Worm (Caenorhabditis elegans) whole organism, L3 larva: ENCODE measurements around the gene unc-62.

Experiments
- R02D3.7 ChIP-seq: fragments of 150-350 bp; optimal IDR thresholded peaks from 2 replicates; lab custom pipeline; 2014; ENCODE audit warnings: missing biosample characterization, missing genetic modification characterization
- aly-2 ChIP-seq: fragments of 150-350 bp; optimal IDR thresholded peaks from 2 replicates; lab custom pipeline; 2014; ENCODE audit warnings: missing biosample characterization, missing genetic modification characterization
- ceh-16 ChIP-seq: sonication (generic microtip); optimal IDR thresholded peaks from 2 replicates; lab custom pipeline; 2017; ENCODE audit warnings: missing biosample characterization, missing genetic modification characterization
- ceh-28 ChIP-seq: fragments of 150-350 bp; optimal IDR thresholded peaks from 2 replicates; lab custom pipeline; 2014; ENCODE audit warnings: missing biosample characterization, missing genetic modification reagents, missing genetic modification characterization
- daf-12 ChIP-seq: fragments of 150-350 bp; optimal IDR thresholded peaks from 2 replicates; lab custom pipeline; 2014; ENCODE audit warnings: missing biosample characterization, missing genetic modification reagents, missing genetic modification characterization
- egl-5 ChIP-seq: fragments of 150-350 bp; optimal IDR thresholded peaks from 2 replicates; lab custom pipeline; 2017; ENCODE audit warnings: missing biosample characterization, missing genetic modification reagents, missing genetic modification characterization, inconsistent platforms
- elt-1 ChIP-seq: fragments of 150-350 bp; optimal IDR thresholded peaks from 2 replicates; lab custom pipeline; 2014; ENCODE audit warnings: missing biosample characterization, missing genetic modification characterization
- elt-2 ChIP-seq: sonication (generic microtip); optimal IDR thresholded peaks from 2 replicates; lab custom pipeline; 2016; ENCODE audit warnings: missing genetic modification reagents, mild to moderate bottlenecking, missing genetic modification characterization, missing compliant biosample characterization
- fkh-10 ChIP-seq: sonication (generic microtip); optimal IDR thresholded peaks from 2 replicates; lab custom pipeline; 2017; ENCODE audit warnings: missing biosample characterization, missing genetic modification reagents, missing genetic modification characterization
- fkh-2 ChIP-seq: fragments of 150-350 bp; optimal IDR thresholded peaks from 2 replicates; lab custom pipeline; 2014; ENCODE audit warnings: missing biosample characterization, missing genetic modification reagents, missing genetic modification characterization
- fos-1 ChIP-seq: fragments of 150-350 bp; optimal IDR thresholded peaks from 2 replicates; lab custom pipeline; 2014; ENCODE audit warnings: missing biosample characterization, missing genetic modification characterization
- jun-1 ChIP-seq: fragments of 150-350 bp; optimal IDR thresholded peaks from 2 replicates; lab custom pipeline; 2014; ENCODE audit warnings: missing biosample characterization, missing genetic modification reagents, missing genetic modification characterization
- lin-15B ChIP-seq: fragments of 150-350 bp; optimal IDR thresholded peaks from 2 replicates; lab custom pipeline; 2014; ENCODE audit warnings: missing biosample characterization, missing genetic modification characterization
- lin-39 ChIP-seq: fragments of 150-350 bp; optimal IDR thresholded peaks from 2 replicates; lab custom pipeline; 2018; ENCODE audit warnings: missing biosample characterization, missing genetic modification reagents, missing genetic modification characterization
- lsy-12 ChIP-seq: sonication (generic microtip); optimal IDR thresholded peaks from 2 replicates; lab custom pipeline; 2016; ENCODE audit warnings: mild to moderate bottlenecking, missing genetic modification characterization, missing compliant biosample characterization
- mml-1 ChIP-seq: fragments of 150-350 bp; sonication (generic microtip); optimal IDR thresholded peaks from 3 replicates; lab custom pipeline; 2014; ENCODE audit warnings: missing biosample characterization, missing genetic modification characterization
- nfya-1 ChIP-seq: sonication (generic microtip); optimal IDR thresholded peaks from 2 replicates; lab custom pipeline; 2017; ENCODE audit warnings: missing genetic modification characterization, mild to moderate bottlenecking, missing compliant biosample characterization, antibody characterized with exemption, moderate library complexity; ENCODE audit not compliant: insufficient read depth
- nhr-11 ChIP-seq: fragments of 150-350 bp; optimal IDR thresholded peaks from 2 replicates; lab custom pipeline; 2014; ENCODE audit warnings: missing biosample characterization, missing genetic modification characterization
- nhr-12 ChIP-seq: fragments of 150-350 bp; optimal IDR thresholded peaks from 2 replicates; lab custom pipeline; 2014; ENCODE audit warnings: missing biosample characterization, missing genetic modification characterization
- nhr-23 ChIP-seq: fragments of 150-350 bp; optimal IDR thresholded peaks from 2 replicates; lab custom pipeline; 2014; ENCODE audit warnings: missing biosample characterization, missing genetic modification reagents, missing genetic modification characterization
- nhr-25 ChIP-seq: sonication (generic microtip); optimal IDR thresholded peaks from 2 replicates; lab custom pipeline; 2017; ENCODE audit warnings: missing biosample characterization, missing genetic modification characterization
- nhr-28 ChIP-seq: fragments of 150-350 bp; optimal IDR thresholded peaks from 2 replicates; lab custom pipeline; 2014; ENCODE audit warnings: missing biosample characterization, missing genetic modification characterization
- nhr-77 ChIP-seq: fragments of 150-350 bp; optimal IDR thresholded peaks from 2 replicates; lab custom pipeline; 2014; ENCODE audit warnings: missing biosample characterization, missing genetic modification characterization
- pqm-1 ChIP-seq: fragments of 150-350 bp; optimal IDR thresholded peaks from 2 replicates; lab custom pipeline; 2017; ENCODE audit warnings: missing biosample characterization, missing genetic modification characterization, inconsistent platforms
- sea-2 ChIP-seq: fragments of 150-350 bp; sonication (generic microtip); optimal IDR thresholded peaks from 4 replicates; lab custom pipeline; 2014; ENCODE audit warnings: missing biosample characterization, missing genetic modification reagents, missing genetic modification characterization
- skn-1 ChIP-seq: fragments of 150-350 bp; optimal IDR thresholded peaks from 2 replicates; lab custom pipeline; 2014; ENCODE audit warnings: missing biosample characterization, missing genetic modification characterization
- snpc-4 ChIP-seq: fragments of 150-350 bp; optimal IDR thresholded peaks from 2 replicates; lab custom pipeline; 2014; ENCODE audit warnings: missing biosample characterization, missing genetic modification characterization
- tbx-2 ChIP-seq: sonication (generic microtip); optimal IDR thresholded peaks from 2 replicates; lab custom pipeline; 2016; ENCODE audit warnings: mild to moderate bottlenecking, missing genetic modification characterization, missing compliant biosample characterization
- unc-62 ChIP-seq: fragments of 150-350 bp; sonication (generic microtip); optimal IDR thresholded peaks from 4 replicates; lab custom pipeline; 2014; ENCODE audit warnings: missing biosample characterization, missing genetic modification reagents, missing genetic modification characterization
- zag-1 ChIP-seq: fragments of 150-350 bp; optimal IDR thresholded peaks from 2 replicates; lab custom pipeline; 2014; ENCODE audit warnings: missing biosample characterization, missing genetic modification characterization
- ztf-11 ChIP-seq: fragments of 150-350 bp; optimal IDR thresholded peaks from 2 replicates; lab custom pipeline; 2014; ENCODE audit warnings: missing biosample characterization, missing genetic modification characterization
- ztf-4 ChIP-seq: fragments of 150-350 bp; optimal IDR thresholded peaks from 2 replicates; lab custom pipeline; 2014; ENCODE audit warnings: missing biosample characterization, missing genetic modification characterization

Gene unc-62

ce11 chrV:4507836-4508462 lies 10.7 kb downstream of the unc-62 start (continued):
- TF ChIP-seq nhr-28 (tag; lab: Kevin White, UChicago) = no peak
- peak; percentile 51 for TF ChIP-seq ceh-28 (tag; lab: Kevin White, UChicago)
- TF ChIP-seq nhr-77 (tag; lab: Kevin White, UChicago) = no peak
- no peak for TF ChIP-seq jun-1 (tag; lab: Kevin White, UChicago)
- no peak for TF ChIP-seq mml-1 (tag; lab: Kevin White, UChicago)
- TF ChIP-seq aly-2 (tag; lab: Kevin White, UChicago) = no peak
- peak; percentile 20 for TF ChIP-seq ceh-16 (tag; lab: Kevin White, UChicago)

- TF ChIP-seq nhr-77 (tag; lab: Kevin White, UChicago) (no peak), sea-2 (GFP tag; lab: Kevin White, UChicago) (no peak), elt-2 (tag; lab: Kevin White, UChicago) (no peak), egl-5 (no peak), ceh-28 (tag; lab: Kevin White, UChicago) (no peak), nhr-12 (no peak), tbx-2 (tag; lab: Kevin White, UChicago) (no peak), nfya-1 (tag; lab: Kevin White, UChicago) (no peak), zag-1 (tag; lab: Kevin White, UChicago) (no peak), jun-1 (tag; lab: Kevin White, UChicago) (no peak), ztf-4 (no peak), R02D3.7 (tag; lab: Kevin White, UChicago) (no peak), lsy-12 (tag; lab: Kevin White, UChicago) (no peak), nhr-25 (no peak), skn-1 (tag; lab: Kevin White, UChicago) (no peak), fos-1 (no peak), ceh-16 (tag; lab: Kevin White, UChicago) (no peak), pqm-1 (no peak)
Measured at ce11 chrV:4508772-4509171, 11.5 kb downstream of the unc-62 start.

- TF ChIP-seq elt-1 (tag; lab: Kevin White, UChicago) (peak; percentile 41), nhr-25 (peak; percentile 13), egl-5 (peak; percentile 76), nhr-11 (tag; lab: Kevin White, UChicago) (no peak), jun-1 (tag; lab: Kevin White, UChicago) (no peak), nhr-28 (tag; lab: Kevin White, UChicago) (no peak), daf-12 (tag; lab: Kevin White, UChicago) (no peak), lin-39 (tag; lab: Kevin White, UChicago) (no peak), R02D3.7 (tag; lab: Kevin White, UChicago) (no peak), zag-1 (tag; lab: Kevin White, UChicago) (no peak), unc-62 (GFP tag; lab: Kevin White, UChicago) (peak; percentile 67), aly-2 (tag; lab: Kevin White, UChicago) (no peak)
Measured at ce11 chrV:4509319-4509937, 12.2 kb downstream of the unc-62 start.

ce11 chrV:4510351-4510750 lies 13.1 kb downstream of the unc-62 start:
- TF ChIP-seq skn-1 (tag; lab: Kevin White, UChicago) (no peak), tbx-2 (tag; lab: Kevin White, UChicago) (no peak), jun-1 (tag; lab: Kevin White, UChicago) (no peak), ceh-16 (tag; lab: Kevin White, UChicago) (no peak), aly-2 (tag; lab: Kevin White, UChicago) (no peak), nhr-11 (tag; lab: Kevin White, UChicago) (no peak), nhr-23 (no peak), ceh-28 (tag; lab: Kevin White, UChicago) (no peak), fkh-10 (GFP tag; lab: Kevin White, UChicago) (no peak), nhr-25 (no peak), zag-1 (tag; lab: Kevin White, UChicago) (no peak), nhr-12 (no peak), fkh-2 (no peak), ztf-11 (tag; lab: Kevin White, UChicago) (no peak), snpc-4 (tag; lab: Kevin White, UChicago) (no peak), pqm-1 (no peak), lin-15B (tag; lab: Kevin White, UChicago) (no peak), elt-2 (tag; lab: Kevin White, UChicago) (no peak), nhr-77 (tag; lab: Kevin White, UChicago) (no peak)
